Fruit fly (Drosophila melanogaster): Measurements from ENCODE around the gene CG31274.

Gene CG31274

dm6 chr3R:16948667-16949066 is 44.1 kb upstream of the CG31274 start (continued):
- TF ChIP-seq Deaf1 (tag; optimal IDR thresholded peaks at IDR 0.05) (peak; percentile 21), D19A (tag; optimal IDR thresholded peaks at IDR 0.05) (no peak), H15 (GFP tag; IDR thresholded peaks at IDR 0.05) (0 out of 3 replicates have a peak, but pooled peaks have one; percentile 33), HHEX (GFP tag; optimal IDR thresholded peaks at IDR 0.05) (no peak), kay (GFP tag; optimal IDR thresholded peaks at IDR 0.05) (no peak), rib (GFP tag; IDR thresholded peaks at IDR 0.05) (no peak), Antp (GFP tag; optimal IDR thresholded peaks at IDR 0.05) (peak; percentile 2), CG3407 (GFP tag; optimal IDR thresholded peaks at IDR 0.05) (no peak), dpn (GFP tag; optimal IDR thresholded peaks at IDR 0.05) (peak in 1 of 2 experiments; percentile 39), crol (GFP tag; IDR thresholded peaks at IDR 0.05) (peak; percentile 39; the same call in 1 of the 2 replicates), Nf-YA (GFP tag; IDR thresholded peaks at IDR 0.05) (peak; percentile 69), Nf-YB (GFP tag; optimal IDR thresholded peaks at IDR 0.05) (peak; percentile 93), CrebB (tag; optimal IDR thresholded peaks at IDR 0.05) (no peak), wdn (GFP tag; IDR thresholded peaks at IDR 0.05) (0 out of 2 replicates have a peak, but pooled peaks have one; percentile 23), Chrac-16 (GFP tag; optimal IDR thresholded peaks at IDR 0.05) (peak; percentile 10), CG4360 (GFP tag; IDR thresholded peaks at IDR 0.05) (0 out of 2 replicates have a peak, but pooled peaks have one; percentile 32), twi (tag; optimal IDR thresholded peaks at IDR 0.05) (peak; percentile 77), Gug (GFP tag; IDR thresholded peaks at IDR 0.05) (0 out of 4 replicates have a peak, but pooled peaks have one; percentile 18), CG3163 (GFP tag; optimal IDR thresholded peaks at IDR 0.05) (peak; percentile 4), CG9817 (tag; optimal IDR thresholded peaks at IDR 0.05) (no peak), CG3847 (GFP tag; IDR thresholded peaks at IDR 0.05) (no peak), CG11247 (GFP tag; IDR thresholded peaks at IDR 0.05) (no peak), ara (GFP tag; IDR thresholded peaks at IDR 0.05) (peak; percentile 67; the same call in 1 of the 2 replicates), Awh (GFP tag; IDR thresholded peaks at IDR 0.05) (peak; percentile 44; the same call in 1 of the 2 replicates), Ets97D (GFP tag; optimal IDR thresholded peaks at IDR 0.05) (peak; percentile 1), CG3995 (GFP tag; optimal IDR thresholded peaks at IDR 0.05) (no peak), CG6689 (GFP tag; IDR thresholded peaks at IDR 0.05) (peak; percentile 24; the same call in 1 of the 2 replicates), sc (optimal IDR thresholded peaks at IDR 0.05) (no peak), sc (GFP tag; optimal IDR thresholded peaks at IDR 0.05) (no peak), cg (GFP tag; optimal IDR thresholded peaks at IDR 0.05) (peak; percentile 68), CG14860 (GFP tag; IDR thresholded peaks at IDR 0.05; ENCODE audit: partially characterized antibody) (peak; percentile 30; the same call in 1 of the 3 replicates), insv (GFP tag; optimal IDR thresholded peaks at IDR 0.05) (no peak), pum (GFP tag; optimal IDR thresholded peaks at IDR 0.05) (peak; percentile 25), CG9932 (GFP tag; IDR thresholded peaks at IDR 0.05) (no peak), Nf-YC (tag; optimal IDR thresholded peaks at IDR 0.05) (peak; percentile 96), tup (GFP tag; optimal IDR thresholded peaks at IDR 0.05) (no peak), CG32767 (GFP tag; IDR thresholded peaks at IDR 0.05) (peak; percentile 65; the same call in 1 of the 2 replicates), dysf (GFP tag; IDR thresholded peaks at IDR 0.05) (0 out of 3 replicates have a peak, but pooled peaks have one; percentile 30), esg (GFP tag; conservative IDR thresholded peaks at IDR 0.05) (0 out of 2 replicates have a peak, but pooled peaks have one; percentile 12), row (GFP tag; IDR thresholded peaks at IDR 0.05) (peak; percentile 53), CG8478 (optimal IDR thresholded peaks at IDR 0.05) (peak; percentile 95), B-H1 (GFP tag; IDR thresholded peaks at IDR 0.05) (peak; percentile 32; the same call in 1 of the 3 replicates), CG13624 (GFP tag; optimal IDR thresholded peaks at IDR 0.05) (peak; percentile 47), sens (GFP tag) (peak; percentile 85), CG10565 (GFP tag; optimal IDR thresholded peaks at IDR 0.05) (no peak), CG6791 (GFP tag; IDR thresholded peaks at IDR 0.05; ENCODE audit: partially characterized antibody) (peak; percentile 62; the same call in 1 of the 3 replicates), H2.0 (GFP tag; IDR thresholded peaks at IDR 0.05) (0 out of 2 replicates have a peak, but pooled peaks have one; percentile 4), Taf1 (GFP tag; IDR thresholded peaks at IDR 0.05) (no peak), Dbx (GFP tag; IDR thresholded peaks at IDR 0.05) (no peak), eve (GFP tag; optimal IDR thresholded peaks at IDR 0.05) (no peak), zf30C (GFP tag; optimal IDR thresholded peaks at IDR 0.05) (peak; percentile 91), chn (GFP tag; optimal IDR thresholded peaks at IDR 0.05) (peak; percentile 17)
